Worm (Caenorhabditis elegans) whole organism, young adult: ENCODE measurements around the gene F20D6.12.

Experiments used
- F49E8.2 ChIP-seq: sonication (generic microtip); optimal IDR thresholded peaks from 3 replicates; lab custom pipeline; 2017; ENCODE audit warnings: missing genetic modification characterization, mild to moderate bottlenecking, missing compliant biosample characterization, antibody characterized with exemption, moderate library complexity; ENCODE audit not compliant: insufficient read depth
- T26A5.8 ChIP-seq: sonication (generic microtip); optimal IDR thresholded peaks from 2 replicates; lab custom pipeline; 2016; ENCODE audit warnings: missing genetic modification characterization, missing compliant biosample characterization
- ama-1 ChIP-seq, 3 experiments: fragments of 150-350 bp in 1 of 3; sonication (generic microtip) in 2 of 3; optimal IDR thresholded peaks; 2 replicates each; lab custom pipeline; 2014 to 2018; ENCODE audit warnings: missing biosample characterization in 2 of 3, missing genetic modification characterization in 2 of 3, missing genetic modification reagents in 2 of 3
- athp-1 ChIP-seq: sonication (generic microtip); optimal IDR thresholded peaks from 2 replicates; lab custom pipeline; 2017; ENCODE audit warnings: mild to moderate bottlenecking, missing genetic modification characterization, missing compliant biosample characterization
- attf-5 ChIP-seq: fragments of 200-800 bp; sonication (Bioruptor generic); optimal IDR thresholded peaks from 2 replicates; lab custom pipeline; 2018; ENCODE audit warnings: mild to moderate bottlenecking, missing genetic modification characterization, missing compliant biosample characterization
- dpl-1 ChIP-seq: fragments of 150-350 bp; optimal IDR thresholded peaks from 2 replicates; lab custom pipeline; 2014; ENCODE audit warnings: missing biosample characterization, missing genetic modification reagents, missing genetic modification characterization
- egl-18 ChIP-seq: fragments of 200-800 bp; sonication (Bioruptor generic); IDR thresholded peaks from 2 replicates; pipeline ENCODE4 v1.3.6; 2022; ENCODE audit warnings: missing genetic modification reagents, missing genetic modification characterization, missing compliant biosample characterization
- fkh-3 ChIP-seq: sonication (generic microtip); optimal IDR thresholded peaks from 2 replicates; lab custom pipeline; 2016; ENCODE audit warnings: mild to moderate bottlenecking, missing genetic modification characterization, missing compliant biosample characterization
- pha-4 ChIP-seq: fragments of 150-350 bp; sonication (generic microtip); optimal IDR thresholded peaks from 2 replicates; lab custom pipeline; 2014; ENCODE audit warnings: missing biosample characterization, missing genetic modification reagents, missing genetic modification characterization
- snpc-1.3 ChIP-seq: sonication (generic microtip); optimal IDR thresholded peaks from 2 replicates; lab custom pipeline; 2017; ENCODE audit warnings: missing genetic modification characterization, mild to moderate bottlenecking, missing compliant biosample characterization, antibody characterized with exemption, moderate library complexity, missing genotype, missing genetic modification reagents; ENCODE audit not compliant: insufficient read depth
- ztf-22 ChIP-seq: fragments of 200-800 bp; sonication (Bioruptor generic); optimal IDR thresholded peaks from 2 replicates; lab custom pipeline; 2018; ENCODE audit warnings: mild to moderate bottlenecking, missing genetic modification characterization, moderate library complexity, missing compliant biosample characterization

ce11 chrV:8203085-8203643 is 13.2 kb upstream of the F20D6.12 start, which contains the start of gene cest-17:
- TF ChIP-seq T26A5.8 (tag; lab: Kevin White, UChicago) (no peak), ama-1 (optimal IDR thresholded peaks at IDR 0.05; lab: Kevin White, UChicago) (no peak), ama-1 (GFP tag; optimal IDR thresholded peaks at IDR 0.05; lab: Kevin White, UChicago) (no peak), F49E8.2 (tag; lab: Kevin White, UChicago) (no peak), ztf-22 (GFP tag; lab: Kevin White, UChicago) (no peak), egl-18 (GFP tag; lab: Robert Waterston, UW) (no peak), athp-1 (no peak), fkh-3 (tag; lab: Kevin White, UChicago) (no peak), dpl-1 (no peak), snpc-1.3 (no peak), attf-5 (GFP tag; lab: Kevin White, UChicago) (no peak), pha-4 (tag; lab: Kevin White, UChicago) (no peak)
